Fruit fly (Drosophila melanogaster) whole organism, embryonic: ENCODE data around the gene CG5254.
A peak's percentile ranks its signal among the peaks of the same experiment; 100 is the strongest.

Source experiments
- BEAF-32 ChIP-seq: fragments of 200-800 bp; sonication (Bioruptor generic); optimal IDR thresholded peaks from 3 replicates; lab custom pipeline; 2017; ENCODE audit warnings: missing biosample characterization, missing genetic modification characterization, mild to moderate bottlenecking, moderate library complexity, missing genetic modification reagents
- CG10267 ChIP-seq: fragments of 200-800 bp; sonication (Bioruptor generic); optimal IDR thresholded peaks from 2 replicates; lab custom pipeline; 2018; ENCODE audit warnings: missing biosample characterization, mild to moderate bottlenecking, missing genetic modification characterization, moderate library complexity
- CG11560 ChIP-seq: fragments of 200-800 bp; sonication (Bioruptor generic); IDR thresholded peaks from 3 replicates; pipeline ENCODE4 v1.3.6; 2022; ENCODE audit warnings: missing biosample characterization, missing genetic modification characterization
- CG12236 ChIP-seq: fragments of 200-800 bp; sonication (Bioruptor generic); optimal IDR thresholded peaks from 2 replicates; lab custom pipeline; 2016; ENCODE audit warnings: missing biosample characterization, missing genetic modification characterization
- CG13287 ChIP-seq: fragments of 200-800 bp; sonication (Bioruptor generic); IDR thresholded peaks from 2 replicates; pipeline ENCODE4 v1.3.6; 2022; ENCODE audit warnings: missing biosample characterization, missing genetic modification characterization; ENCODE audit not compliant: partially characterized antibody
- CG16779 ChIP-seq: fragments of 200-800 bp; sonication (Bioruptor generic); IDR thresholded peaks from 2 replicates; pipeline ENCODE4 v1.3.6; 2022; ENCODE audit warnings: missing biosample characterization, missing genetic modification characterization
- CG16815 ChIP-seq: fragments of 200-800 bp; sonication (Bioruptor generic); optimal IDR thresholded peaks from 3 replicates; lab custom pipeline; 2017; ENCODE audit warnings: missing biosample characterization, mild to moderate bottlenecking, missing genetic modification characterization
- CG17186 ChIP-seq: fragments of 200-800 bp; sonication (Bioruptor generic); optimal IDR thresholded peaks from 3 replicates; lab custom pipeline; 2017; ENCODE audit warnings: missing biosample characterization, missing genetic modification reagents, missing genetic modification characterization
- CG17612 ChIP-seq: fragments of 200-800 bp; sonication (Bioruptor generic); IDR thresholded peaks from 2 replicates; pipeline ENCODE4 v1.3.6; 2022; ENCODE audit warnings: missing biosample characterization, missing genetic modification characterization
- CG1792 ChIP-seq: fragments of 200-800 bp; sonication (Bioruptor generic); optimal IDR thresholded peaks from 2 replicates; lab custom pipeline; 2016; ENCODE audit warnings: missing biosample characterization, missing genetic modification characterization
- CG18764 ChIP-seq: fragments of 200-800 bp; sonication (Bioruptor generic); optimal IDR thresholded peaks from 3 replicates; lab custom pipeline; 2016; ENCODE audit warnings: missing biosample characterization, missing genetic modification characterization
- CG31365 ChIP-seq: fragments of 200-800 bp; sonication (Bioruptor generic); optimal IDR thresholded peaks from 2 replicates; lab custom pipeline; 2018; ENCODE audit warnings: missing biosample characterization, mild to moderate bottlenecking, missing genetic modification characterization
- CG32532 ChIP-seq: fragments of 200-800 bp; sonication (Bioruptor generic); IDR thresholded peaks from 2 replicates; pipeline ENCODE4 v1.3.6; 2022; ENCODE audit warnings: missing biosample characterization, missing genetic modification characterization
- CG32767 ChIP-seq: fragments of 200-800 bp; sonication (Bioruptor generic); IDR thresholded peaks from 2 replicates; pipeline ENCODE4 v1.3.6; 2022; ENCODE audit warnings: missing biosample characterization, missing genetic modification characterization
- CG32772 ChIP-seq: fragments of 200-800 bp; sonication (Bioruptor generic); IDR thresholded peaks from 2 replicates; pipeline ENCODE4 v1.3.6; 2022; ENCODE audit warnings: missing biosample characterization, missing genetic modification characterization
- CG3407 ChIP-seq: fragments of 200-800 bp; sonication (Bioruptor generic); optimal IDR thresholded peaks from 2 replicates; lab custom pipeline; 2018; ENCODE audit warnings: missing biosample characterization, mild to moderate bottlenecking, missing genetic modification characterization
- CG3847 ChIP-seq: fragments of 200-800 bp; sonication (Bioruptor generic); IDR thresholded peaks from 2 replicates; pipeline ENCODE4 v1.3.6; 2022; ENCODE audit warnings: missing biosample characterization, missing genetic modification characterization
- CG3995 ChIP-seq: fragments of 200-800 bp; sonication (Bioruptor generic); optimal IDR thresholded peaks from 3 replicates; lab custom pipeline; 2016; ENCODE audit warnings: missing biosample characterization, missing genetic modification characterization
- CG6765 ChIP-seq: fragments of 200-800 bp; sonication (Bioruptor generic); optimal IDR thresholded peaks from 3 replicates; lab custom pipeline; 2017; ENCODE audit warnings: missing biosample characterization, mild to moderate bottlenecking, missing genetic modification characterization
- CG6854 ChIP-seq: fragments of 200-800 bp; sonication (Bioruptor generic); optimal IDR thresholded peaks from 3 replicates; lab custom pipeline; 2017; ENCODE audit warnings: missing biosample characterization, mild to moderate bottlenecking, missing genetic modification characterization
- CG7963 ChIP-seq: fragments of 200-800 bp; sonication (Bioruptor generic); IDR thresholded peaks from 3 replicates; pipeline ENCODE4 v1.3.6; 2022; ENCODE audit warnings: missing biosample characterization, missing genetic modification characterization; ENCODE audit not compliant: partially characterized antibody
- CG8281 ChIP-seq: fragments of 200-800 bp; sonication (Bioruptor generic); optimal IDR thresholded peaks from 2 replicates; lab custom pipeline; 2018; ENCODE audit warnings: missing biosample characterization, mild to moderate bottlenecking, missing genetic modification characterization, moderate library complexity
- Camta ChIP-seq: fragments of 200-800 bp; sonication (Bioruptor generic); optimal IDR thresholded peaks from 2 replicates; lab custom pipeline; 2016; ENCODE audit warnings: missing biosample characterization, missing genetic modification characterization
- Doc2 ChIP-seq: fragments of 200-800 bp; sonication (Bioruptor generic); IDR thresholded peaks from 2 replicates; pipeline ENCODE4 v1.3.6; 2022; ENCODE audit warnings: missing biosample characterization, missing genetic modification characterization
- Dp ChIP-seq: fragments of 200-800 bp; sonication (Bioruptor generic); optimal IDR thresholded peaks from 2 replicates; lab custom pipeline; 2018; ENCODE audit warnings: missing biosample characterization, mild to moderate bottlenecking, missing genetic modification characterization, moderate library complexity
- ERR ChIP-seq: fragments of 200-800 bp; sonication (Bioruptor generic); optimal IDR thresholded peaks from 2 replicates; lab custom pipeline; 2016; ENCODE audit warnings: missing biosample characterization, missing genetic modification characterization
- HLH4C ChIP-seq: fragments of 200-800 bp; sonication (Bioruptor generic); IDR thresholded peaks from 3 replicates; pipeline ENCODE4 v1.3.6; 2022; ENCODE audit warnings: missing biosample characterization, missing genetic modification characterization; ENCODE audit not compliant: partially characterized antibody
- HmgZ ChIP-seq: fragments of 200-800 bp; sonication (Bioruptor generic); optimal IDR thresholded peaks from 2 replicates; lab custom pipeline; 2018; ENCODE audit warnings: missing biosample characterization, mild to moderate bottlenecking, missing genetic modification characterization
- Lpt ChIP-seq: fragments of >200 bp; optimal IDR thresholded peaks from 2 replicates; lab custom pipeline; 2018; ENCODE audit warnings: missing biosample characterization, missing genetic modification characterization
- Neu2 ChIP-seq: fragments of 200-800 bp; sonication (Bioruptor generic); optimal IDR thresholded peaks from 3 replicates; lab custom pipeline; 2016; ENCODE audit warnings: missing biosample characterization, missing genetic modification characterization, borderline replicate concordance
- Sox100B ChIP-seq: fragments of 200-800 bp; sonication (Bioruptor generic); optimal IDR thresholded peaks from 3 replicates; lab custom pipeline; 2018; ENCODE audit warnings: missing biosample characterization, mild to moderate bottlenecking, missing genetic modification characterization
- Usf ChIP-seq: fragments of 200-800 bp; sonication (Bioruptor generic); optimal IDR thresholded peaks from 2 replicates; lab custom pipeline; 2017; ENCODE audit warnings: missing genotype, missing biosample characterization, missing genetic modification characterization
- amos ChIP-seq: fragments of 200-800 bp; sonication (Bioruptor generic); IDR thresholded peaks from 2 replicates; pipeline ENCODE4 v1.3.6; 2022; ENCODE audit warnings: missing biosample characterization, missing genetic modification characterization; ENCODE audit not compliant: partially characterized antibody
- dan ChIP-seq: fragments of 200-800 bp; sonication (Bioruptor generic); IDR thresholded peaks from 2 replicates; pipeline ENCODE4 v1.3.6; 2022; ENCODE audit warnings: missing biosample characterization, missing genetic modification characterization
- gfzf ChIP-seq: fragments of 200-800 bp; sonication (Bioruptor generic); optimal IDR thresholded peaks from 2 replicates; lab custom pipeline; 2016; ENCODE audit warnings: missing biosample characterization, mild to moderate bottlenecking, missing genetic modification characterization, moderate library complexity
- hb ChIP-seq: fragments of 200-800 bp; sonication (Bioruptor generic); IDR thresholded peaks from 3 replicates; pipeline ENCODE4 v1.3.6; 2022; ENCODE audit warnings: missing biosample characterization, missing genetic modification characterization; ENCODE audit not compliant: partially characterized antibody
- hbn ChIP-seq: fragments of 200-800 bp; sonication (Bioruptor generic); IDR thresholded peaks from 2 replicates; pipeline ENCODE4 v1.3.6; 2022; ENCODE audit warnings: missing biosample characterization, missing genetic modification characterization; ENCODE audit not compliant: partially characterized antibody
- mld ChIP-seq: fragments of 200-800 bp; sonication (Bioruptor generic); IDR thresholded peaks from 3 replicates; pipeline ENCODE4 v1.3.6; 2022; ENCODE audit warnings: missing biosample characterization, missing genetic modification characterization; ENCODE audit not compliant: partially characterized antibody
- nmo ChIP-seq: fragments of 200-800 bp; sonication (Bioruptor generic); optimal IDR thresholded peaks from 2 replicates; lab custom pipeline; 2018; ENCODE audit warnings: missing biosample characterization, mild to moderate bottlenecking, missing genetic modification characterization, moderate library complexity
- nom ChIP-seq: fragments of 200-800 bp; sonication (Bioruptor generic); optimal IDR thresholded peaks from 2 replicates; lab custom pipeline; 2017; ENCODE audit warnings: missing biosample characterization, missing genetic modification characterization, mild to moderate bottlenecking, moderate library complexity, missing genetic modification reagents
- pho ChIP-seq: fragments of 200-800 bp; sonication (Bioruptor generic); optimal IDR thresholded peaks from 2 replicates; lab custom pipeline; 2016; ENCODE audit warnings: missing biosample characterization, missing genetic modification characterization
- pum ChIP-seq: fragments of 200-800 bp; sonication (Bioruptor generic); optimal IDR thresholded peaks from 2 replicates; lab custom pipeline; 2016; ENCODE audit warnings: missing biosample characterization, missing genetic modification characterization
- pzg ChIP-seq: fragments of 200-800 bp; sonication (Bioruptor generic); optimal IDR thresholded peaks from 3 replicates; lab custom pipeline; 2018; ENCODE audit warnings: missing biosample characterization, mild to moderate bottlenecking, missing genetic modification characterization, moderate library complexity
- repo ChIP-seq: fragments of 200-800 bp; sonication (Bioruptor generic); optimal IDR thresholded peaks from 2 replicates; lab custom pipeline; 2016; ENCODE audit warnings: missing biosample characterization, missing genetic modification characterization
- sens-2 ChIP-seq: fragments of 200-800 bp; sonication (Bioruptor generic); IDR thresholded peaks from 2 replicates; pipeline ENCODE4 v1.3.6; 2022; ENCODE audit warnings: missing biosample characterization, missing genetic modification characterization
- stwl ChIP-seq: fragments of 200-800 bp; sonication (Bioruptor generic); optimal IDR thresholded peaks from 3 replicates; lab custom pipeline; 2018; ENCODE audit warnings: missing biosample characterization, mild to moderate bottlenecking, missing genetic modification characterization, moderate library complexity
- sug ChIP-seq: fragments of 200-800 bp; optimal IDR thresholded peaks from 2 replicates; lab custom pipeline; 2019; ENCODE audit warnings: missing biosample characterization, mild to moderate bottlenecking, missing genetic modification characterization, moderate library complexity
- tin ChIP-seq: fragments of 200-800 bp; sonication (Bioruptor generic); optimal IDR thresholded peaks from 3 replicates; lab custom pipeline; 2016; ENCODE audit warnings: missing biosample characterization, missing genetic modification characterization
- tna ChIP-seq: fragments of 200-800 bp; sonication (Bioruptor generic); IDR thresholded peaks from 2 replicates; pipeline ENCODE4 v1.3.6; 2022; ENCODE audit warnings: missing biosample characterization, missing genetic modification characterization; ENCODE audit not compliant: partially characterized antibody
- vnd ChIP-seq: fragments of 200-800 bp; sonication (Bioruptor generic); IDR thresholded peaks from 3 replicates; pipeline ENCODE4 v1.3.6; 2022; ENCODE audit warnings: missing biosample characterization, missing genetic modification characterization; ENCODE audit not compliant: partially characterized antibody

Gene CG5254

dm6 chrX:792923-793322 lies 42.8 kb downstream of the CG5254 start, which contains the start of gene CG16989 (continued):
- no peak for TF ChIP-seq Lpt (GFP tag; lab: Kevin White, UChicago)
- TF ChIP-seq Camta (GFP tag; lab: Kevin White, UChicago) = no peak
- TF ChIP-seq CG3847 = no peak; the same call in 1 of the 2 replicates
- TF ChIP-seq HLH4C = peak; percentile 63
- TF ChIP-seq mld (GFP tag; lab: Robert Waterston, UW) = no peak
- no peak for TF ChIP-seq dan (GFP tag; lab: Robert Waterston, UW)
- no peak for TF ChIP-seq nom (GFP tag; lab: Kevin White, UChicago)
- no peak for TF ChIP-seq CG3407
- TF ChIP-seq CG31365 = no peak
- peak; percentile 60 for TF ChIP-seq CG13287 (GFP tag; lab: Robert Waterston, UW)
- TF ChIP-seq sens-2 (GFP tag; lab: Robert Waterston, UW) = no peak
- TF ChIP-seq CG1792 = no peak
- TF ChIP-seq Usf (GFP tag; lab: Kevin White, UChicago) = no peak
- no peak for TF ChIP-seq nmo (GFP tag; lab: Kevin White, UChicago)
- TF ChIP-seq CG18764 (GFP tag; lab: Kevin White, UChicago) = no peak
- TF ChIP-seq pzg (GFP tag; lab: Kevin White, UChicago) = peak; percentile 74
- peak; percentile 22; the same call in 1 of the 2 replicates for TF ChIP-seq hbn
- TF ChIP-seq CG11560 = peak; percentile 95
- TF ChIP-seq stwl (tag; lab: Kevin White, UChicago) = peak; percentile 68
- TF ChIP-seq CG16815 = no peak
- no peak for TF ChIP-seq Sox100B (GFP tag; lab: Kevin White, UChicago)
- no peak for TF ChIP-seq Doc2 (GFP tag; lab: Robert Waterston, UW)
- peak; percentile 87 for TF ChIP-seq Dp (GFP tag; lab: Kevin White, UChicago)
- no peak for TF ChIP-seq CG32772 (GFP tag; lab: Robert Waterston, UW)
- no peak for TF ChIP-seq pho (GFP tag; lab: Kevin White, UChicago)
- no peak for TF ChIP-seq CG16779 (GFP tag; lab: Robert Waterston, UW)
- TF ChIP-seq sug (tag; lab: Kevin White, UChicago) = no peak
- no peak for TF ChIP-seq CG8281 (tag; lab: Kevin White, UChicago)
- peak; percentile 45; the same call in 1 of the 2 replicates for TF ChIP-seq amos (GFP tag; lab: Robert Waterston, UW)
- no peak for TF ChIP-seq pum (GFP tag; lab: Kevin White, UChicago)
- TF ChIP-seq CG32532 (GFP tag; lab: Robert Waterston, UW) = no peak
- no peak for TF ChIP-seq CG7963 (GFP tag; lab: Robert Waterston, UW)
- peak; percentile 35 for TF ChIP-seq HmgZ
- TF ChIP-seq repo (GFP tag; lab: Kevin White, UChicago) = no peak
- peak; percentile 11 for TF ChIP-seq CG3995 (GFP tag; lab: Kevin White, UChicago)
- 0 out of 2 replicates have a peak, but pooled peaks have one; percentile 34 for TF ChIP-seq tna (GFP tag; lab: Robert Waterston, UW)
- TF ChIP-seq ERR (GFP tag; lab: Kevin White, UChicago) = no peak
- TF ChIP-seq CG6765 (GFP tag; lab: Kevin White, UChicago) = no peak
- peak; percentile 65 for TF ChIP-seq gfzf
- no peak for TF ChIP-seq CG32767 (GFP tag; lab: Robert Waterston, UW)
- peak; percentile 39; the same call in 1 of the 3 replicates for TF ChIP-seq hb (GFP tag; lab: Robert Waterston, UW)
- peak; percentile 34 for TF ChIP-seq CG10267 (tag; lab: Kevin White, UChicago)
- TF ChIP-seq tin (GFP tag; lab: Kevin White, UChicago) = no peak
- peak; percentile 59 for TF ChIP-seq BEAF-32 (GFP tag; lab: Kevin White, UChicago)
- no peak for TF ChIP-seq CG12236 (GFP tag; lab: Kevin White, UChicago)
- TF ChIP-seq vnd (GFP tag; lab: Robert Waterston, UW) = peak; percentile 40; the same call in 1 of the 3 replicates
- peak; percentile 49 for TF ChIP-seq CG17186
- no peak for TF ChIP-seq Neu2
- no peak for TF ChIP-seq CG17612 (GFP tag; lab: Robert Waterston, UW)
- no peak for TF ChIP-seq CG6854 (GFP tag; lab: Kevin White, UChicago)
